Fruit fly (Drosophila melanogaster) Kc167 (cell line): Measurements from ENCODE around the gene Hrd3.

Experiments used
- Myc ChIP-seq: fragments of >200 bp; optimal IDR thresholded peaks from 2 replicates; lab custom pipeline; 2017; ENCODE audit warnings: missing external identifiers
- Sin3A ChIP-seq: fragments of >200 bp; optimal IDR thresholded peaks from 2 replicates; lab custom pipeline; 2018; ENCODE audit warnings: missing external identifiers

- TF ChIP-seq Sin3A (no peak), Myc (no peak)
These were observed 30.2 kb upstream of the Hrd3 start for dm6 chr3R:23788406-23789021.
